Worm (Caenorhabditis elegans) whole organism, L3 larva: Measurements from ENCODE around the gene gcy-1.
A peak's percentile ranks its signal among the peaks of the same experiment; 100 is the strongest.

Source experiments
- R02D3.7 ChIP-seq: fragments of 150-350 bp; optimal IDR thresholded peaks from 2 replicates; lab custom pipeline; 2014; ENCODE audit warnings: missing biosample characterization, missing genetic modification characterization
- aly-2 ChIP-seq: fragments of 150-350 bp; optimal IDR thresholded peaks from 2 replicates; lab custom pipeline; 2014; ENCODE audit warnings: missing biosample characterization, missing genetic modification characterization
- ceh-16 ChIP-seq: sonication (generic microtip); optimal IDR thresholded peaks from 2 replicates; lab custom pipeline; 2017; ENCODE audit warnings: missing biosample characterization, missing genetic modification characterization
- ceh-28 ChIP-seq: fragments of 150-350 bp; optimal IDR thresholded peaks from 2 replicates; lab custom pipeline; 2014; ENCODE audit warnings: missing biosample characterization, missing genetic modification reagents, missing genetic modification characterization
- ceh-82 ChIP-seq: fragments of 150-350 bp; optimal IDR thresholded peaks from 2 replicates; lab custom pipeline; 2014; ENCODE audit warnings: missing biosample characterization, missing genetic modification characterization
- ceh-9 ChIP-seq: sonication (generic microtip); optimal IDR thresholded peaks from 2 replicates; lab custom pipeline; 2018; ENCODE audit warnings: missing biosample characterization, missing genetic modification characterization
- daf-12 ChIP-seq: fragments of 150-350 bp; optimal IDR thresholded peaks from 2 replicates; lab custom pipeline; 2014; ENCODE audit warnings: missing biosample characterization, missing genetic modification reagents, missing genetic modification characterization
- egl-27 ChIP-seq: sonication (generic microtip); optimal IDR thresholded peaks from 4 replicates; lab custom pipeline; 2017; ENCODE audit warnings: missing biosample characterization, missing genetic modification reagents, missing genetic modification characterization
- egl-5 ChIP-seq: fragments of 150-350 bp; optimal IDR thresholded peaks from 2 replicates; lab custom pipeline; 2017; ENCODE audit warnings: missing biosample characterization, missing genetic modification reagents, missing genetic modification characterization, inconsistent platforms
- elt-1 ChIP-seq: fragments of 150-350 bp; optimal IDR thresholded peaks from 2 replicates; lab custom pipeline; 2014; ENCODE audit warnings: missing biosample characterization, missing genetic modification characterization
- elt-3 ChIP-seq, 3 experiments: fragments of 150-350 bp in 1 of 3; sonication (generic microtip) in 2 of 3; optimal IDR thresholded peaks; 2 replicates in 2 of 3; 4 replicates in 1 of 3; lab custom pipeline; 2014 to 2017; ENCODE audit warnings: missing biosample characterization in 3 of 3, missing genetic modification characterization in 3 of 3
- eor-1 ChIP-seq, 2 experiments: fragments of 150-350 bp; optimal IDR thresholded peaks; 2 replicates each; lab custom pipeline; 2014 to 2018; ENCODE audit warnings: missing biosample characterization in 2 of 2, missing genetic modification characterization in 2 of 2
- fkh-2 ChIP-seq: fragments of 150-350 bp; optimal IDR thresholded peaks from 2 replicates; lab custom pipeline; 2014; ENCODE audit warnings: missing biosample characterization, missing genetic modification reagents, missing genetic modification characterization
- fos-1 ChIP-seq: fragments of 150-350 bp; optimal IDR thresholded peaks from 2 replicates; lab custom pipeline; 2014; ENCODE audit warnings: missing biosample characterization, missing genetic modification characterization
- hmg-11 ChIP-seq: sonication (generic microtip); optimal IDR thresholded peaks from 2 replicates; lab custom pipeline; 2016; ENCODE audit warnings: missing genetic modification characterization, missing compliant biosample characterization
- jun-1 ChIP-seq: fragments of 150-350 bp; optimal IDR thresholded peaks from 2 replicates; lab custom pipeline; 2014; ENCODE audit warnings: missing biosample characterization, missing genetic modification reagents, missing genetic modification characterization
- lin-15B ChIP-seq: fragments of 150-350 bp; optimal IDR thresholded peaks from 2 replicates; lab custom pipeline; 2014; ENCODE audit warnings: missing biosample characterization, missing genetic modification characterization
- lin-39 ChIP-seq: fragments of 150-350 bp; optimal IDR thresholded peaks from 2 replicates; lab custom pipeline; 2018; ENCODE audit warnings: missing biosample characterization, missing genetic modification reagents, missing genetic modification characterization
- lsy-12 ChIP-seq: sonication (generic microtip); optimal IDR thresholded peaks from 2 replicates; lab custom pipeline; 2016; ENCODE audit warnings: mild to moderate bottlenecking, missing genetic modification characterization, missing compliant biosample characterization
- mdl-1 ChIP-seq: fragments of 150-350 bp; optimal IDR thresholded peaks from 2 replicates; lab custom pipeline; 2014; ENCODE audit warnings: missing biosample characterization, missing genetic modification characterization
- nfya-1 ChIP-seq: sonication (generic microtip); optimal IDR thresholded peaks from 2 replicates; lab custom pipeline; 2017; ENCODE audit warnings: missing genetic modification characterization, mild to moderate bottlenecking, missing compliant biosample characterization, antibody characterized with exemption, moderate library complexity; ENCODE audit not compliant: insufficient read depth
- nhr-12 ChIP-seq: fragments of 150-350 bp; optimal IDR thresholded peaks from 2 replicates; lab custom pipeline; 2014; ENCODE audit warnings: missing biosample characterization, missing genetic modification characterization
- nhr-23 ChIP-seq: fragments of 150-350 bp; optimal IDR thresholded peaks from 2 replicates; lab custom pipeline; 2014; ENCODE audit warnings: missing biosample characterization, missing genetic modification reagents, missing genetic modification characterization
- nhr-237 ChIP-seq: fragments of 150-350 bp; optimal IDR thresholded peaks from 2 replicates; lab custom pipeline; 2014; ENCODE audit warnings: missing biosample characterization, missing genetic modification characterization
- nhr-25 ChIP-seq: sonication (generic microtip); optimal IDR thresholded peaks from 2 replicates; lab custom pipeline; 2017; ENCODE audit warnings: missing biosample characterization, missing genetic modification characterization
- nhr-28 ChIP-seq: fragments of 150-350 bp; optimal IDR thresholded peaks from 2 replicates; lab custom pipeline; 2014; ENCODE audit warnings: missing biosample characterization, missing genetic modification characterization
- nhr-43 ChIP-seq: sonication (generic microtip); optimal IDR thresholded peaks from 2 replicates; lab custom pipeline; 2016; ENCODE audit warnings: mild to moderate bottlenecking, missing genetic modification characterization, missing compliant biosample characterization; ENCODE audit not compliant: poor library complexity, severe bottlenecking
- nhr-67 ChIP-seq: fragments of 150-350 bp; optimal IDR thresholded peaks from 2 replicates; lab custom pipeline; 2014; ENCODE audit warnings: missing biosample characterization, missing genetic modification characterization
- nhr-76 ChIP-seq: fragments of 150-350 bp; sonication (generic microtip); optimal IDR thresholded peaks from 5 replicates; lab custom pipeline; 2014; ENCODE audit warnings: missing biosample characterization, missing genetic modification characterization
- nhr-77 ChIP-seq: fragments of 150-350 bp; optimal IDR thresholded peaks from 2 replicates; lab custom pipeline; 2014; ENCODE audit warnings: missing biosample characterization, missing genetic modification characterization
- pha-4 ChIP-seq: fragments of 150-350 bp; optimal IDR thresholded peaks from 2 replicates; lab custom pipeline; 2014; ENCODE audit warnings: missing biosample characterization, missing genetic modification reagents, missing genetic modification characterization
- pqm-1 ChIP-seq: fragments of 150-350 bp; optimal IDR thresholded peaks from 2 replicates; lab custom pipeline; 2017; ENCODE audit warnings: missing biosample characterization, missing genetic modification characterization, inconsistent platforms
- sea-2 ChIP-seq: fragments of 150-350 bp; sonication (generic microtip); optimal IDR thresholded peaks from 4 replicates; lab custom pipeline; 2014; ENCODE audit warnings: missing biosample characterization, missing genetic modification reagents, missing genetic modification characterization
- skn-1 ChIP-seq: fragments of 150-350 bp; optimal IDR thresholded peaks from 2 replicates; lab custom pipeline; 2014; ENCODE audit warnings: missing biosample characterization, missing genetic modification characterization
- snpc-4 ChIP-seq: fragments of 150-350 bp; optimal IDR thresholded peaks from 2 replicates; lab custom pipeline; 2014; ENCODE audit warnings: missing biosample characterization, missing genetic modification characterization
- unc-62 ChIP-seq: fragments of 150-350 bp; sonication (generic microtip); optimal IDR thresholded peaks from 4 replicates; lab custom pipeline; 2014; ENCODE audit warnings: missing biosample characterization, missing genetic modification reagents, missing genetic modification characterization
- zag-1 ChIP-seq: fragments of 150-350 bp; optimal IDR thresholded peaks from 2 replicates; lab custom pipeline; 2014; ENCODE audit warnings: missing biosample characterization, missing genetic modification characterization
- ztf-11 ChIP-seq: fragments of 150-350 bp; optimal IDR thresholded peaks from 2 replicates; lab custom pipeline; 2014; ENCODE audit warnings: missing biosample characterization, missing genetic modification characterization
- ztf-4 ChIP-seq: fragments of 150-350 bp; optimal IDR thresholded peaks from 2 replicates; lab custom pipeline; 2014; ENCODE audit warnings: missing biosample characterization, missing genetic modification characterization

Gene gcy-1

ce11 chrII:9560895-9561294 lies 44.2 kb upstream of the gcy-1 start:
- TF ChIP-seq nhr-25 (tag; lab: Kevin White, UChicago), result peak; percentile 75
- TF ChIP-seq sea-2 (GFP tag; lab: Kevin White, UChicago), result no peak
- no peak for TF ChIP-seq nhr-28 (tag; lab: Kevin White, UChicago)
- peak; percentile 10 for TF ChIP-seq nhr-23
- TF ChIP-seq ceh-28, result no peak
- TF ChIP-seq fkh-2 (tag; lab: Kevin White, UChicago), result no peak
- TF ChIP-seq lin-39, result no peak
- TF ChIP-seq ceh-9 (tag; lab: Kevin White, UChicago), result no peak
- peak; percentile 9 for TF ChIP-seq nhr-43 (tag; lab: Kevin White, UChicago)
- no peak for TF ChIP-seq eor-1 (tag; optimal IDR thresholded peaks at IDR 0.05; lab: Kevin White, UChicago)

ce11 chrII:9559929-9560328 lies 43.2 kb upstream of the gcy-1 start, which contains the start of gene F35H8.4:
F35H8.4 (minus strand) TSS chrII:9560029.
- TF ChIP-seq nhr-23, result no peak
- no peak for TF ChIP-seq jun-1 (tag; lab: Kevin White, UChicago)
- no peak for TF ChIP-seq mdl-1 (tag; lab: Kevin White, UChicago)
- TF ChIP-seq pqm-1 (tag; lab: Kevin White, UChicago), result no peak
- TF ChIP-seq aly-2 (tag; lab: Kevin White, UChicago), result no peak
- no peak for TF ChIP-seq nhr-67 (tag; lab: Kevin White, UChicago)
- TF ChIP-seq skn-1 (tag; lab: Kevin White, UChicago), result no peak
- no peak for TF ChIP-seq fos-1
- no peak for TF ChIP-seq fkh-2 (tag; lab: Kevin White, UChicago)
- no peak for TF ChIP-seq nhr-28 (tag; lab: Kevin White, UChicago)
- no peak for TF ChIP-seq hmg-11 (tag; lab: Kevin White, UChicago)

ce11 chrII:9558906-9559305 lies 42.2 kb upstream of the gcy-1 start:
- TF ChIP-seq unc-62 (GFP tag; lab: Kevin White, UChicago) (no peak), pqm-1 (tag; lab: Kevin White, UChicago) (no peak), egl-5 (tag; lab: Kevin White, UChicago) (no peak), daf-12 (no peak), lsy-12 (tag; lab: Kevin White, UChicago) (no peak), hmg-11 (tag; lab: Kevin White, UChicago) (no peak), zag-1 (tag; lab: Kevin White, UChicago) (no peak), ztf-4 (tag; lab: Kevin White, UChicago) (no peak), ceh-82 (tag; lab: Kevin White, UChicago) (no peak), lin-39 (no peak), nhr-76 (tag; lab: Kevin White, UChicago) (no peak), nhr-12 (no peak), pha-4 (tag; lab: Kevin White, UChicago) (no peak), ceh-16 (tag; lab: Kevin White, UChicago) (no peak), elt-1 (no peak), nfya-1 (no peak)

ce11 chrII:9557437-9558150 lies 40.9 kb upstream of the gcy-1 start, which contains the start of gene zfp-2:
zfp-2 (plus strand) TSS chrII:9557650.
- TF ChIP-seq mdl-1 (tag; lab: Kevin White, UChicago) (no peak), sea-2 (GFP tag; lab: Kevin White, UChicago) (no peak), fos-1 (no peak), fkh-2 (tag; lab: Kevin White, UChicago) (no peak), egl-27 (tag; lab: Kevin White, UChicago) (no peak), nhr-76 (tag; lab: Kevin White, UChicago) (no peak), nhr-237 (tag; lab: Kevin White, UChicago) (no peak), lin-15B (tag; lab: Kevin White, UChicago) (peak; percentile 27), nhr-25 (tag; lab: Kevin White, UChicago) (no peak), pqm-1 (tag; lab: Kevin White, UChicago) (no peak), lsy-12 (tag; lab: Kevin White, UChicago) (no peak), nfya-1 (peak; percentile 43), hmg-11 (tag; lab: Kevin White, UChicago) (peak; percentile 74), elt-3 (tag; optimal IDR thresholded peaks at IDR 0.05; lab: Kevin White, UChicago) (no peak), nhr-67 (tag; lab: Kevin White, UChicago) (no peak), nhr-28 (tag; lab: Kevin White, UChicago) (no peak), ceh-16 (tag; lab: Kevin White, UChicago) (no peak), aly-2 (tag; lab: Kevin White, UChicago) (no peak), R02D3.7 (peak; percentile 75), pha-4 (tag; lab: Kevin White, UChicago) (no peak), nhr-77 (tag; lab: Kevin White, UChicago) (no peak), snpc-4 (tag; lab: Kevin White, UChicago) (no peak), ztf-11 (no peak)
